Worm (Caenorhabditis elegans): ENCODE data around the gene F22F7.4.
"Not testable (repeated sequence)": the region's sequence is repeated elsewhere in the genome, so short reads cannot be mapped to it uniquely, and the experiment has no call there.

The F22F7.4 gene

DNA sequence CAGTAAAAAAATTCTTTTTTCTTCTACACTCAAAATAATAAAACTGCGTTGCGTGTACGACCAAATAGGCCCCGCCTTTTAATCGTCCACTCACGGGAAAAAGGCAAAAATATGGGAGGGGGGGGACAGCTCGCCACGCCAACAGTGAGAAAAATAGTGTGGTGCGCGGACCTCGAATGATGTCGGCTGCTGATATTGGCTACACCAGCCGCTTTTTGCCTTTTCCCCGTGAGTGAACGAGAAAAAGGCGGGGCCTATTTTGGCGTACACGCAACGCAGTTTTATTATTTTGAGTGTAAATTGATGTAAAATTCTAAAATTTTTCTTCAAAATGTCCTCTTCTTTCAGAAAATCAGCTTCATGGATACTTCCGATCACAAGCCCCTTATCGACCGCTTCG is 15.6 kb downstream of the F22F7.4 start, which contains the start of gene ztf-28:
Gene ztf-28 (plus strand): TSS at position 349 of the 400 bp plus-strand sequence.
- not testable (repeated sequence) for TF ChIP-seq tbx-37 (GFP tag; conservative IDR thresholded peaks at IDR 0.05); ceh-13 (GFP tag; optimal IDR thresholded peaks at IDR 0.05); sea-1 (GFP tag; conservative IDR thresholded peaks at IDR 0.05)

DNA sequence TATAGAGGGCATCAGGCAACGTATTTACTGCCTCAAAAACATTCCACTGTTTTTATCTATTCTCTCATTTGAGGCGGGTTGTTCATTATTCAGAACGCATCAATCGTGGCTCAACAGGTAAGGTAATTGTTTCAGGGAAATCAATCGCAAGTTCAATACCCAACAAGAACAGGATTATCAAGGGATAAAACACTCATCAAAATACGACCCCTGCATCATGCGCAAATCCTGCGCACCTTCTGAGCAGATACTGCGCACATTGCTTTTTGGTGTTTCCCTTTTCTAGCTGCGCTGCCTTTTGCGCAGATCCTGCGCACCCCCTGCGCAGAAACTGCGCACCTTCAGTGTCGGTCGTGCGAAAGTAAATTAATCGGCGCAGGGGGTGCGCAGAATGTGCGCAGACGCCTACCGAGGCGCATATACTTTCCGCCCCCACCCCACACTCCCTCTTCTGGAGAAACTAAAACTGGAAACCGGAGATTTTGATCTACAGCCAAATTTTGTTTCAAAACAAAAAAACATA is 20.1 kb downstream of the F22F7.4 start, which contains the start of gene F36F12.3:
Gene F36F12.3 (plus strand): TSS at position 51 of the 523 bp plus-strand sequence.
- TF ChIP-seq scrt-1 (GFP tag; IDR thresholded peaks at IDR 0.05), result 0 out of 2 replicates have a peak, but pooled peaks have one; percentile 11

DNA sequence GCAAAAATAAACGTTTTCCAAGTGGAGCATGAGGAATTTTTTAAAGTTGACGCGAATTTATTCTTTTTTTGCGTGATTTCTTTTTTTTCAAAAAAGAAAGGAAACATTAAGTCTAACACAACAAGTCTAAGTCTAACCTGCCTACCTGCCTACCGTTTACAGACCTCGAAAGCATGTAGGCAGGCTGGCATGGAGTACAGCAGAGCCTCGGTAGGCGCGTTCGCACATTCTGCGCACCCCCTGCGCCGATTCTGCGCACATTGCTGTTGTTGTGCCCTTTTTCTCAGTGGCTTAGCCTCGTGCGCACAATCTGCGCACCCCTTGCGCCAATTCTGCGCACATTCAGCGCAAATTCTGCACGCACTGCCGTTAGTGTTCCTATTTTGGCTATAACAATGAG is 22.0 kb downstream of the F22F7.4 start:
- TF ChIP-seq tbx-37 (GFP tag; conservative IDR thresholded peaks at IDR 0.05) (no peak), F13C5.2 (tag; optimal IDR thresholded peaks at IDR 0.05) (no peak), hmg-4 (GFP tag; optimal IDR thresholded peaks at IDR 0.05) (no peak), tbx-11 (GFP tag; IDR thresholded peaks at IDR 0.05) (no peak), ets-7 (tag; optimal IDR thresholded peaks at IDR 0.05) (no peak), B0310.2 (tag; optimal IDR thresholded peaks at IDR 0.05) (no peak), sea-1 (GFP tag; conservative IDR thresholded peaks at IDR 0.05) (no peak), aly-1 (tag; optimal IDR thresholded peaks at IDR 0.05) (no peak), flt-1 (GFP tag; IDR thresholded peaks at IDR 0.05) (no peak)

DNA sequence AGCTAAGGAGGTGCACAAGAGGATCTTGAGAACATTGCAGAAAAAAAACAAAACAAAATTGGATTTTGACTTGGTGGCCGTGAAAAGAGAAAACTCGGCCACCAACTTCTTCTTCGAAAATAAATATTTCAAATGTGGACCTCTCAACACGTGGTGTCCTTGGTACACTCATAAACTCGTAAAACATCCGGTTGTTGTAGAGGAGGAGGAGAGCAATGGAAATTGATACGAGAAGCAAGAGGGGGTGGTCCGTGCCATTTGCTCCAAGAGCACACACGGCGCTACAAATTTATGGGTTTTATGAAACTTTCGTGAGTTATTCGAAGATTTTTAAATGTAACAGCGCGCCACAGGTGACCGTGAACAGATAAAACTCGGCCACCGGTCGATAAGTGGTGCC is 24.0 kb downstream of the F22F7.4 start:
- TF ChIP-seq F13C5.2 (tag; optimal IDR thresholded peaks at IDR 0.05) (no peak), tra-4 (tag; optimal IDR thresholded peaks at IDR 0.05) (no peak), pes-1 (GFP tag; IDR thresholded peaks at IDR 0.05) (no peak), tbx-11 (GFP tag; IDR thresholded peaks at IDR 0.05) (no peak), sea-1 (GFP tag; conservative IDR thresholded peaks at IDR 0.05) (no peak)

DNA sequence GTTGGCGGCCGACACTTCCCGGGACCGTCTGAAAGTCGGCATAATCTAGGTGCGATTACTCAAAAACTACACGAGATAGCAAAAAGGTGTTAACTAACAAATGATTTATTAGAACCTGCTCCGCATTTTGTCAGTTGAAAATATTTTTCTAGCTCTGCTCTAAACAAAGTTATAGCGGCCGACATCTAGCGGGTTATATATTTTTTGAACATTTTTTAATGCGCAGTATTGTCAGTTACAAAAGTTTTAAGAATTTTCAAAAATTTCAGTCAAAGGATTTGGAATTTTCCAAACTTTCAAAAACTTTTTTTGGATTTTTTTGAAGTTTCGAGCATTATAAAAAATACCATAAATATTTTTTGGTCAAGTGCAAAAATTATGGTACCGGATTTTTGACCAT is 24.6 kb downstream of the F22F7.4 start:
- no peak for TF ChIP-seq tra-4 (tag; optimal IDR thresholded peaks at IDR 0.05)
- no peak for TF ChIP-seq F13C5.2 (tag; optimal IDR thresholded peaks at IDR 0.05)
- TF ChIP-seq hnd-1 (tag; optimal IDR thresholded peaks at IDR 0.05), result no peak
- no peak for TF ChIP-seq ceh-36 (tag; optimal IDR thresholded peaks at IDR 0.05)
- no peak for TF ChIP-seq sea-1 (GFP tag; conservative IDR thresholded peaks at IDR 0.05)
- TF ChIP-seq aly-1 (tag; optimal IDR thresholded peaks at IDR 0.05), result no peak
- TF ChIP-seq scrt-1 (GFP tag; IDR thresholded peaks at IDR 0.05), result no peak
- no peak for TF ChIP-seq pes-1 (GFP tag; IDR thresholded peaks at IDR 0.05)
- no peak for TF ChIP-seq ama-1 (optimal IDR thresholded peaks at IDR 0.05)
- no peak for TF ChIP-seq hmbx-1 (tag; optimal IDR thresholded peaks at IDR 0.05)
- no peak for TF ChIP-seq hmg-4 (GFP tag; optimal IDR thresholded peaks at IDR 0.05)
- TF ChIP-seq tbx-11 (GFP tag; IDR thresholded peaks at IDR 0.05), result no peak
- no peak for TF ChIP-seq ceh-13 (GFP tag; optimal IDR thresholded peaks at IDR 0.05)
- no peak for TF ChIP-seq ets-7 (tag; optimal IDR thresholded peaks at IDR 0.05)
- no peak for TF ChIP-seq tbx-37 (GFP tag; conservative IDR thresholded peaks at IDR 0.05)
- TF ChIP-seq B0310.2 (tag; optimal IDR thresholded peaks at IDR 0.05), result no peak

DNA sequence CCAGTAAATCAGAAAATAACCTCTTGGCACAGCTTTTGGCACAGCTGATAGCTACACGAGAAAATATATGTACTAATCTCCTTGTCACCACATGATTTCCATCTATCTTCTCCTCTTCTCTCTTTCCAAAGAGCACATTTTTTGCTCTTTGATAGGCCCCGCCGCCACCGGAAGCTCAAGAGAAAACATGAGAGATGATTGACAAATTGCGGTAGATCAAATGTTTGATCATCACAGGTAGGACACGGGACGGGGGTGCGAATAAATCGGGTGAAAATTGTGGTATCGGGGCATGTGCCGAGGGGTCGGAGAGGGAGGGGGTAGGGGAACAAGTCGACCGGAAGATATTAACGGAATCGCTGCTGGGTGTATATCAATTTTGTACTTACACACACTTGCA is 29.8 kb downstream of the F22F7.4 start:
- no peak for TF ChIP-seq ceh-36 (tag; optimal IDR thresholded peaks at IDR 0.05)

DNA sequence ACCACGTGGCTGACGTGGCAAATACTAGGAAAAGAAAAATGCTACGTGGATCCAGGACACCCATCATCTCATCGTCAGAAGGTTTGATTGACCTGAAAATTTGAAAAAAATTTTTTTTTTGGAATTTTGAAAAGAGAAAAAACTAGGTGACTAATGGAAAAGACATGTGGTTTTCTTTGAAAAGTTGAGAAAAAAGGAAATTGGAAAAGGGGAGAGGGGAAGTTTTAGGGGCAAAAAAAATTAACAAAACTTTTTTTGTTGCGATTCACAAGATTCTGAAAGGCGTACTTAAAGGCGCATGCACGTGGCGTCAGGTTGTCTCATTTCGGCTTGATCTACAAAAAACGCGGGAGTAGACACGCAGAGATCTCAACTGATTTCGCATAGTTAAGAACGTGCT is 33.1 kb downstream of the F22F7.4 start, which contains the start of gene Y40B10A.9:
Gene Y40B10A.9 (minus strand): TSS at position 101 of the 400 bp plus-strand sequence.
- TF ChIP-seq F13C5.2 (tag; optimal IDR thresholded peaks at IDR 0.05) (no peak), ceh-36 (tag; optimal IDR thresholded peaks at IDR 0.05) (no peak), tbx-37 (GFP tag; conservative IDR thresholded peaks at IDR 0.05) (no peak), hnd-1 (tag; optimal IDR thresholded peaks at IDR 0.05) (no peak), scrt-1 (GFP tag; IDR thresholded peaks at IDR 0.05) (no peak), pes-1 (GFP tag; IDR thresholded peaks at IDR 0.05) (no peak), tbx-11 (GFP tag; IDR thresholded peaks at IDR 0.05) (no peak), hmbx-1 (tag; optimal IDR thresholded peaks at IDR 0.05) (no peak)

DNA sequence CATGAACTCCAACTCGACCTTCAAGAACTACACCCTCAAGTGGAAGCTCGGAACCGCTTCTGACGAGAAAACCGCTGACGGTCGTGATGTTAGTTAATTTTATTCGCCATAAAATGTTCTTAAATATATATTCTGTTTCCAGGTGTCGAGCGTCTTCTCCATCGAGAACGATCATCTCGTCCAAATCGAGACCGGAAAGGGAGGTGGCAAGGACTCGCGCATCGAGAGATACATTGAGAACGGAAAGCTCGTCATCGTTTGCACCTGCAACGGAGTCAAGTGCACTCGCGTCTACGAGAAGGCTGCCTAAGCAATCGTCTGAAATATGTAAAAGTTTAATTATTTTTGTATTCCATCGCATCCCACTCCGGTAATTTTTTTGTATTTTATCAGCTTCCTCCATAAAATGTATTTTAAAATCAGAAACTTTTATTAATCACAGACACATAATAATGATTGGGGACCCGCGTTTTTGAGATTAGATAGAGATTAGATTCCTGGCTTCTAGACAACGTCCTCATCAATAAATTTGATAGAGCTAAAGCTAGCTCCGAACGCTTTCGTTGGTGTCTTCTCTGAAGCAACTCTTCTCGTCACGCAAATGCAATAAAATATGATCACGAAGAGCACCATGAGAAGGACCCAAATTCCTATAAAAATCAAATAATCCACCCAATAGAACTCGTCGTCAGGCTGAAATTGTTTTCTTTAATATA is 37.0 kb downstream of the F22F7.4 start:
- no peak for TF ChIP-seq ama-1 (optimal IDR thresholded peaks at IDR 0.05)
- TF ChIP-seq ceh-13 (GFP tag; optimal IDR thresholded peaks at IDR 0.05), result no peak
- TF ChIP-seq hmbx-1 (tag; optimal IDR thresholded peaks at IDR 0.05), result no peak
- TF ChIP-seq flt-1 (GFP tag; IDR thresholded peaks at IDR 0.05), result no peak
- TF ChIP-seq tra-4 (tag; optimal IDR thresholded peaks at IDR 0.05), result no peak

DNA sequence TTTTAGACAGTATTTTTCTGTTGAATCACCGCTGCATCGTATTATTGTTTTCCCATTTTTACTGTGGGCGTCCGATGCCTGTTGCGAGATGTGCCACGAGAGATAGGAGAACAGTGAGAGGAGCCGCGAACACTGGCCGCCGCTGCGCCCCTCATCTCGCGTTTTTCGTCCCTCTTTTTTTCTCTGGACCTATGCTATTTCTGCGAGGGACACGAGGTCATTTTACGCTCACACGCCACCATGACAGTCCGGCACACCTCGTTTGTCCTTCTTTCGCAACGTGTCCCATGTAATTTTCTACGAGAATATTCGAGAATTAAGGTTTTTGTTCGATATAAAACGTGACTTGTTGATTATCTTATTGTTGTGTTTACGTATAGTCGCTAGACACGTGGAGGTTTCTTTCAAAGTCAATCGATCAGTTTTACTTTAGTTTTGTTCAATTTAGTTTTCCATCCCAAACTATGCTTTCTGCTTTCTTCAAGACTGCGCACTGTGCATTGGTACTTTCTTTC is 37.8 kb downstream of the F22F7.4 start, which contains the start of gene lbp-9:
Gene lbp-9 (plus strand): TSS at position 465 of the 515 bp plus-strand sequence.
- TF ChIP-seq ama-1 (optimal IDR thresholded peaks at IDR 0.05) (no peak), aly-1 (tag; optimal IDR thresholded peaks at IDR 0.05) (no peak), ceh-36 (tag; optimal IDR thresholded peaks at IDR 0.05) (no peak), hmbx-1 (tag; optimal IDR thresholded peaks at IDR 0.05) (no peak), hnd-1 (tag; optimal IDR thresholded peaks at IDR 0.05) (no peak), B0310.2 (tag; optimal IDR thresholded peaks at IDR 0.05) (no peak), flt-1 (GFP tag; IDR thresholded peaks at IDR 0.05) (no peak), hmg-4 (GFP tag; optimal IDR thresholded peaks at IDR 0.05) (no peak)

Measured in whole organism, early embryonic.